Worm (Caenorhabditis elegans) whole organism, L2 larva: ENCODE data around the gene srh-286.

ENCODE experiments used
- aly-2 ChIP-seq: fragments of 150-350 bp; optimal IDR thresholded peaks from 2 replicates; lab custom pipeline; 2014; ENCODE audit warnings: missing biosample characterization, missing genetic modification characterization
- gmeb-1 ChIP-seq: fragments of 150-350 bp; optimal IDR thresholded peaks from 2 replicates; lab custom pipeline; 2014; ENCODE audit warnings: missing biosample characterization, missing genetic modification characterization
- lin-11 ChIP-seq: fragments of 150-350 bp; sonication (generic microtip); optimal IDR thresholded peaks from 2 replicates; lab custom pipeline; 2014; ENCODE audit warnings: missing biosample characterization, missing genetic modification characterization, inconsistent platforms, mixed read lengths
- lin-13 ChIP-seq: fragments of 150-350 bp; optimal IDR thresholded peaks from 2 replicates; lab custom pipeline; 2014; ENCODE audit warnings: missing biosample characterization, missing genetic modification reagents, missing genetic modification characterization
- lin-39 ChIP-seq: fragments of 150-350 bp; optimal IDR thresholded peaks from 2 replicates; lab custom pipeline; 2014; ENCODE audit warnings: missing biosample characterization, missing genetic modification reagents, missing genetic modification characterization
- lsy-2 ChIP-seq, 2 experiments: fragments of 150-350 bp in 1 of 2; sonication (generic microtip) in 1 of 2; optimal IDR thresholded peaks; 2 replicates each; lab custom pipeline; 2014 to 2017; ENCODE audit warnings: missing biosample characterization in 2 of 2, missing genetic modification characterization in 2 of 2
- mdl-1 ChIP-seq, 2 experiments: fragments of 150-350 bp in 1 of 2; sonication (generic microtip) in 1 of 2; optimal IDR thresholded peaks; 2 replicates each; lab custom pipeline; 2017; ENCODE audit warnings: missing biosample characterization in 2 of 2, missing genetic modification characterization in 2 of 2
- nhr-11 ChIP-seq: fragments of 150-350 bp; optimal IDR thresholded peaks from 2 replicates; lab custom pipeline; 2014; ENCODE audit warnings: missing biosample characterization, missing genetic modification characterization
- nhr-237 ChIP-seq: fragments of 150-350 bp; optimal IDR thresholded peaks from 2 replicates; lab custom pipeline; 2014; ENCODE audit warnings: missing biosample characterization, missing genetic modification characterization
- nhr-77 ChIP-seq: fragments of 150-350 bp; optimal IDR thresholded peaks from 2 replicates; lab custom pipeline; 2014; ENCODE audit warnings: missing biosample characterization, missing genetic modification characterization
- snpc-4 ChIP-seq: fragments of 150-350 bp; optimal IDR thresholded peaks from 2 replicates; lab custom pipeline; 2014; ENCODE audit warnings: missing biosample characterization, missing genetic modification characterization
- zag-1 ChIP-seq: fragments of 150-350 bp; optimal IDR thresholded peaks from 2 replicates; lab custom pipeline; 2014; ENCODE audit warnings: missing biosample characterization, missing genetic modification characterization

DNA sequence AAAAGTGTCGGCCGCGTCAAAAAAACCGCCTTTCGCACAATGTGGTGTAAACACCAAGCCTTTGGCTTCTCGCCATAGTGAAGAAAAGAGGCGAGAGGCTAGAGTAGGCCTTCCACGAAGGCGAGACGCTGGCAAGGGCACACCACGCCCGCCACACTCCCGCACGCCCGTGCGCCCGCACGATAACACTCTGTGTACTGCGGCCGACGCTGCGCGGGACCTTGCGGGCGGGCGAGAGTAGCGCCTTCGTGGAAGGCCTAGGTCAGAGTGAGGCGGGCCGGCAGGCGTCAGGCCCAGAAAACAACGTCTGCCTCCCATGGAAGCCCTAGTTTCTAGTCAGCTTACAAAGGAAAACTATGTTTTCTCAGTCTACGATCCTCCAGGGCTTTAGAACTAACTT is 31.9 kb downstream of the srh-286 start:
- TF ChIP-seq snpc-4 (tag; lab: Kevin White, UChicago) (no peak), aly-2 (tag; lab: Kevin White, UChicago) (no peak), gmeb-1 (tag; lab: Kevin White, UChicago) (no peak), nhr-11 (tag; lab: Kevin White, UChicago) (no peak), lin-39 (no peak), lsy-2 (tag; optimal IDR thresholded peaks at IDR 0.05; lab: Kevin White, UChicago) (no peak), lin-11 (no peak), mdl-1 (tag; optimal IDR thresholded peaks at IDR 0.05; lab: Kevin White, UChicago) (no peak), nhr-77 (tag; lab: Kevin White, UChicago) (no peak), nhr-237 (tag; lab: Kevin White, UChicago) (no peak), lin-13 (no peak), zag-1 (tag; lab: Kevin White, UChicago) (no peak)
